Worm (Caenorhabditis elegans): ENCODE data around the gene frpr-4.

DNA sequence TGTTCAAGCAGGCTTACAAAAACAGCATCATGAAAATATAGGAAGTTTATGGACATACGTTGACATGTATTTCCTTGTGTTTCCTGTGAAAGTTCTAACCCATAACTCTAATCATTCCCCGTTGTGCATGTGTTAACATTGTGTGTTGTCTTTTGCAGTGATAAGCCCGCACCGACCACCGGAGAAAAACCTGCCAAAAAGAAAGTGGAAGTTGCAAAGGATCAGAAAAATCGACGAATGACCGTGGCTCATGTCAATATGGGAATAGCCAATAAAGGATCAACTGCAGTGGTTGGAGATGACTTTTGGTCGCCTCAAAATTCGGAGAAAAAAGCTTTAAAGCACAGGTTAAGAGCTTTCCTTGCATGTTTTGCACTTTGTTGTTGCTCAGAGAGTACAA lies 50.0 kb downstream of the frpr-4 start:
- TF ChIP-seq nhr-76 (tag; optimal IDR thresholded peaks at IDR 0.05) (no peak), ceh-43 (GFP tag; optimal IDR thresholded peaks at IDR 0.05) (no peak), drap-1 (GFP tag; optimal IDR thresholded peaks at IDR 0.05) (no peak), nhr-12 (tag; optimal IDR thresholded peaks at IDR 0.05) (no peak), unc-39 (tag; optimal IDR thresholded peaks at IDR 0.05) (no peak), nhr-237 (tag; optimal IDR thresholded peaks at IDR 0.05) (no peak), lsy-2 (tag; optimal IDR thresholded peaks at IDR 0.05) (no peak), nhr-28 (tag; optimal IDR thresholded peaks at IDR 0.05) (no peak), elt-3 (tag; optimal IDR thresholded peaks at IDR 0.05) (no peak), pha-4 (tag; optimal IDR thresholded peaks at IDR 0.05) (no peak)

All from whole organism, mixed stage, embryonic.